Worm (Caenorhabditis elegans): ENCODE data around the gene C50D2.7.

C50D2.7 gene

DNA sequence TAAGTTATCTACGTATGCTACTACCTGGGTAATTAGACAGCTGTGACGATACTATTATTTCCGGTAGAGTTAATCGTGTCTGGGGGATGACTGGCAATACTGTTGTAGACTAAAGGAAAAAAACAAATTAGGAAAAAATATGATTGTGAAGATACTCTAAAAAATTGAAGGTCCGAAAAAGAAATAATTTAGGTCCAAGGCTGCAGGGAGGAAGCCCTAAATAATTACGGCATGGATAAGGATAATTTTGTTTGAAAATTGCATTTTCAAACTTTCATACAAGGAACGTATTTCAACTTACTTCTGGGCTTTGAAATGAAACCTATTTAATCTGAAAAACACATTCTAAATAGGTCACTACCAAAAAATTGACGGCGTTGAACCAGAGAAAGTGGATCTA is 33.9 kb upstream of the C50D2.7 start, which contains the start of gene srd-3:
Gene srd-3, minus strand, starts transcription at position 101 of the 400 bp plus-strand sequence.
- no peak for TF ChIP-seq madf-10 (tag; optimal IDR thresholded peaks at IDR 0.05)
- TF ChIP-seq atf-7 (tag; optimal IDR thresholded peaks at IDR 0.05), result no peak
- no peak for TF ChIP-seq K11D2.4 (GFP tag; IDR thresholded peaks at IDR 0.05)
- no peak for TF ChIP-seq ZK185.1 (tag; optimal IDR thresholded peaks at IDR 0.05; ENCODE audit: poor library complexity, severe bottlenecking)
- no peak for TF ChIP-seq somi-1 (GFP tag; optimal IDR thresholded peaks at IDR 0.05)
- TF ChIP-seq F22D6.2 (tag; optimal IDR thresholded peaks at IDR 0.05), result no peak
- TF ChIP-seq B0019.2 (GFP tag; conservative IDR thresholded peaks at IDR 0.05), result no peak
- no peak for TF ChIP-seq nhr-120 (GFP tag; IDR thresholded peaks at IDR 0.05)
- TF ChIP-seq lin-26 (GFP tag; IDR thresholded peaks at IDR 0.05), result no peak
- TF ChIP-seq hrde-1 (tag; optimal IDR thresholded peaks at IDR 0.05; ENCODE audit: borderline replicate concordance), result no peak
- no peak for TF ChIP-seq nhr-90 (tag; optimal IDR thresholded peaks at IDR 0.05)
- TF ChIP-seq nhr-27 (tag; optimal IDR thresholded peaks at IDR 0.05), result no peak
- no peak for TF ChIP-seq sea-2 (GFP tag; IDR thresholded peaks at IDR 0.05)
- no peak for TF ChIP-seq nfya-2 (GFP tag; IDR thresholded peaks at IDR 0.05)
- TF ChIP-seq sdz-38 (tag; optimal IDR thresholded peaks at IDR 0.05), result no peak
- TF ChIP-seq rec-8 (tag; optimal IDR thresholded peaks at IDR 0.05), result no peak
- no peak for TF ChIP-seq lir-1 (GFP tag; conservative IDR thresholded peaks at IDR 0.05)
- no peak for TF ChIP-seq unc-62 (GFP tag; optimal IDR thresholded peaks at IDR 0.05)
- TF ChIP-seq efl-1 (GFP tag; optimal IDR thresholded peaks at IDR 0.05), result no peak

DNA sequence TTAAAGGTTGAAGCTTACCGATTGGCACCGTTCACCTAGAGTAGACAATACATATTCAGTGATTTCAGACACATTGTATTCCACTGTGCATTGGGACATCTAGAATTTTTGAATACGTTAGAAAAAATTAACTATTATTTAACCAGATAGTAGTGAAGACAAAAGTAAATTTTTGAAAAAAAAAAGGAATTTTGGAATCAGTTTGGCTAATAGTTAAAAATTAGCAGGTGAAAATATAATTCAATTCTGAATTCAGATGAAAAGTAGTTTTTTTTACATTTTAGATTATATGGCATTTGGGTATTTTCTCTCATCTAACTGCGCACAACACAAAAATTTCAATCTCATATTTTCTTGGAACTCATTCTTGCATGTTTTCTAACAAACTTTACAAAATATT is 29.8 kb upstream of the C50D2.7 start, which contains the start of gene nmur-2:
Gene nmur-2, minus strand, starts transcription at position 101 of the 400 bp plus-strand sequence.
- TF ChIP-seq repo-1 (tag; optimal IDR thresholded peaks at IDR 0.05) (no peak), Y56A3A.18 (GFP tag; IDR thresholded peaks at IDR 0.05) (no peak), Y53F4B.3 (GFP tag; IDR thresholded peaks at IDR 0.05) (no peak), bed-2 (GFP tag; IDR thresholded peaks at IDR 0.05) (no peak), sptf-2 (GFP tag; optimal IDR thresholded peaks at IDR 0.05) (no peak), B0019.2 (GFP tag; conservative IDR thresholded peaks at IDR 0.05) (no peak)

DNA sequence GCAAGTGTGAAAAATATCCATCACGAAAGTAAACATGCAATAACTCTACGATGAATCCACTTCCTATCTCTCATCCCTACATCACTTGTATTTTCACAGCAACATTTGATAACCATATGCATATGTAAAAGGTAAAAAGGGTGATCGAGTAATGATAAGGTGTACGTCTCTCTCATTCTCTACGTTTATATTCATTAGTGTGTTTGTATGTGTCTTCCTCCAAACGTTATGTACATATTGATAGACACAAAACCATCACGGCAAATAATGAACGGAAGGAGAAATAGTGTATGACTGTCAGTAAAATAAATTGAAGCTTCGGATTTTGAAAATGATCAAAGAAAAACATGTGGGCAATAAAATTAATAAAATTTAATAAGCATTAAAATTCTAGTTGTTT is 27.4 kb upstream of the C50D2.7 start:
- TF ChIP-seq ztf-25 (GFP tag; IDR thresholded peaks at IDR 0.05) (no peak), nhr-80 (tag; optimal IDR thresholded peaks at IDR 0.05) (peak; percentile 65)

DNA sequence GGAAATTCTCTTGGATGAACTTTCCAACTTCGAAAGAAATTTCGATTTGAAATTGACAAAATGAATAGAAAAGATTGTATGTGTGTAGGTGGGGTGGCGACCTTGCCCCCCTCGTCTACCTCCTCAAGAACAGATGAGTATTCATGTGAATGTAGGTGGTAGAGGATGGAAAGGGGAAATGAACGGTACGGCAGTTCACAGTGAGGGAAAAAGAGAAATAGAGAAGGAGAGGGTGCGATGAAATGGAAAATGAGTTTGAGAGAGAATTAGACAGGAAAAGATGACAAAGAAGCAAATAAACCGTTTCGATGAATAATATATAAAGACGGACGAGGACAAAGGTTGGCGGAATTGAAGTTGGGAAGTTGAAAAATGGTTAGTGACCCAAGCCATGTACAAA is 26.9 kb upstream of the C50D2.7 start:
- TF ChIP-seq tlf-1 (GFP tag; optimal IDR thresholded peaks at IDR 0.05) (no peak), gei-17 (GFP tag; optimal IDR thresholded peaks at IDR 0.05) (no peak), hmg-1.2 (GFP tag; IDR thresholded peaks at IDR 0.05) (peak; percentile 33; the same call in 1 of the 2 replicates), ztf-22 (GFP tag; optimal IDR thresholded peaks at IDR 0.05) (no peak), chd-7 (tag; optimal IDR thresholded peaks at IDR 0.05) (no peak)

DNA sequence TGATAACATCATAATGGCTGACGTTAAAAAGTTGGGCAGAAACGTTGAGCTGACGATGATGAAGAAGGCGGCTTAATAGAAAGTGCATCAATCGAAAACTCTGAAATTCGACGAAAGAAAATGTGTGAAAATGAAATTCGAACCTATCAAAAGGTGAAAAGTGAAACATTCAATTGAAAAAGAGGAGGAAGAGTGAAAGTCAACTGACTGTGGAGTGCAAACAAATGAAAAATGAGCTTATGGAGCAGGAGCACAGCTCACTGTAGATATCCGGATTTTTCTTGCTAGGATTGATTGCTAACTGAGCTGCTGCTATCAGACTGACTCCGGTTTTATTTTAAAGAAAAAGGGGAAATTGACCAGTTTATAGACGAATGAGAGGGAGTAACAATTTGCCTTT is 26.0 kb upstream of the C50D2.7 start, which contains the start of gene K10B4.3:
Gene K10B4.3, minus strand, starts transcription at position 101 of the 400 bp plus-strand sequence.
- no peak for TF ChIP-seq Y53F4B.3 (GFP tag; IDR thresholded peaks at IDR 0.05)
- TF ChIP-seq somi-1 (GFP tag; optimal IDR thresholded peaks at IDR 0.05), result no peak
- TF ChIP-seq Y67H2A.10 (GFP tag; conservative IDR thresholded peaks at IDR 0.05), result no peak
- no peak for TF ChIP-seq attf-3 (GFP tag; conservative IDR thresholded peaks at IDR 0.05)
- TF ChIP-seq ztf-25 (GFP tag; IDR thresholded peaks at IDR 0.05), result no peak
- TF ChIP-seq snpc-1.3 (tag; optimal IDR thresholded peaks at IDR 0.05; ENCODE audit: insufficient read depth), result no peak
- TF ChIP-seq hmg-20 (GFP tag; IDR thresholded peaks at IDR 0.05), result no peak
- TF ChIP-seq madf-8 (GFP tag; conservative IDR thresholded peaks at IDR 0.05), result no peak
- TF ChIP-seq attf-5 (GFP tag; optimal IDR thresholded peaks at IDR 0.05), result no peak
- no peak for TF ChIP-seq ZK185.1 (tag; optimal IDR thresholded peaks at IDR 0.05; ENCODE audit: poor library complexity, severe bottlenecking)
- no peak for TF ChIP-seq efl-1 (GFP tag; optimal IDR thresholded peaks at IDR 0.05)
- no peak for TF ChIP-seq nhr-179 (tag; optimal IDR thresholded peaks at IDR 0.05)
- no peak for TF ChIP-seq lin-26 (GFP tag; IDR thresholded peaks at IDR 0.05)

Data from whole organism, young adult.